Fruit fly (Drosophila melanogaster): ENCODE data around the gene ScsbetaA.

The ScsbetaA gene

DNA sequence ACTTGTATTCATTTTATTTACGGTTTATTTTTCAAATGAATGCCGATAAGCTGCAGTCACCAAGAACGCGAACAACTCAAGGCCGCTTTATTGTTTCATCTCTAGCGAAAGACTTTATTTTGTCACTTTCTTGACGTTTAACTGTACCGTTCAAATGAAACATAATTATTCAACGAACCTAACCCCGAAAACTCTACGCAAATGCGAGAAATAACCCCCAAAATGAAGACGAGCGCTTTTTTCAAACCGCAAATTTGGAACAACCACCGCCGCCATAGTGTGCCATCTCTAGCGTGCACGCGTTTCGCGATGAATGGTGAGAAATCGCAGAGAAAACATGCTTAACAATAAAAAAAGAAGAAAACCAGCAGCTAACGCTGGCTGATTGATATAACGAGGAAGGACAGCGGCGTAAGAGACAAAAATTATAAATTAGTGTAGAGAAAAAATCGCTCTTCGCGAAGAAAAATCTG lies 46.1 kb downstream of the ScsbetaA start, which contains the start of gene CG11970 (continued):
- TF ChIP-seq usp (GFP tag; optimal IDR thresholded peaks at IDR 0.05) (no peak), CG2875 (GFP tag; optimal IDR thresholded peaks at IDR 0.05) (no peak), CG13775 (GFP tag; optimal IDR thresholded peaks at IDR 0.05) (peak; percentile 39), Neu2 (GFP tag; optimal IDR thresholded peaks at IDR 0.05; ENCODE audit: borderline replicate concordance) (no peak), CG31388 (GFP tag; optimal IDR thresholded peaks at IDR 0.05) (no peak), esg (GFP tag; conservative IDR thresholded peaks at IDR 0.05) (no peak), tx (GFP tag; optimal IDR thresholded peaks at IDR 0.05) (no peak), CG11723 (GFP tag; optimal IDR thresholded peaks at IDR 0.05) (no peak), wor (GFP tag; IDR thresholded peaks at IDR 0.05) (no peak), CG3726 (GFP tag; IDR thresholded peaks at IDR 0.05) (no peak), CG11695 (GFP tag; IDR thresholded peaks at IDR 0.05) (no peak), D19B (GFP tag; optimal IDR thresholded peaks at IDR 0.05) (no peak), C15 (GFP tag; IDR thresholded peaks at IDR 0.05) (no peak), zf30C (GFP tag; optimal IDR thresholded peaks at IDR 0.05) (no peak), CG10147 (GFP tag; optimal IDR thresholded peaks at IDR 0.05) (no peak), Oli (tag; optimal IDR thresholded peaks at IDR 0.05) (no peak), bbx (GFP tag; IDR thresholded peaks at IDR 0.05; ENCODE audit: partially characterized antibody) (0 out of 2 replicates have a peak, but pooled peaks have one; percentile 28), hth (optimal IDR thresholded peaks at IDR 0.05) (no peak), CG9609 (GFP tag; optimal IDR thresholded peaks at IDR 0.05) (peak; percentile 42), PHDP (tag; optimal IDR thresholded peaks at IDR 0.05) (no peak), Drgx (GFP tag; IDR thresholded peaks at IDR 0.05) (no peak), tup (GFP tag; optimal IDR thresholded peaks at IDR 0.05) (no peak), Camta (GFP tag; optimal IDR thresholded peaks at IDR 0.05) (peak; percentile 32), sim (GFP tag; IDR thresholded peaks at IDR 0.05) (no peak), CG33557 (GFP tag; optimal IDR thresholded peaks at IDR 0.05) (no peak), Aef1 (GFP tag; IDR thresholded peaks at IDR 0.05) (peak; percentile 48; the same call in 1 of the 3 replicates), emc (GFP tag; optimal IDR thresholded peaks at IDR 0.05) (no peak), E2f1 (GFP tag; IDR thresholded peaks at IDR 0.05) (no peak), seq (GFP tag; IDR thresholded peaks at IDR 0.05) (peak; percentile 53), amos (GFP tag; IDR thresholded peaks at IDR 0.05; ENCODE audit: partially characterized antibody) (peak; percentile 57), ac (GFP tag; optimal IDR thresholded peaks at IDR 0.05) (no peak), CG17361 (GFP tag; IDR thresholded peaks at IDR 0.05) (peak; percentile 67; the same call in 2 of the 3 replicates), CG7786 (GFP tag; optimal IDR thresholded peaks at IDR 0.05) (peak; percentile 11), HLHmδ (GFP tag; optimal IDR thresholded peaks at IDR 0.05) (no peak), CG15696 (tag; optimal IDR thresholded peaks at IDR 0.05) (peak; percentile 19), CG14965 (GFP tag; optimal IDR thresholded peaks at IDR 0.05; ENCODE audit: borderline replicate concordance) (no peak), CG8359 (GFP tag; optimal IDR thresholded peaks at IDR 0.05; ENCODE audit: borderline replicate concordance) (no peak), CG7928 (GFP tag; optimal IDR thresholded peaks at IDR 0.05) (no peak), CG10462 (GFP tag; optimal IDR thresholded peaks at IDR 0.05) (no peak), grau (tag; optimal IDR thresholded peaks at IDR 0.05) (peak; percentile 46), Oaz (GFP tag; IDR thresholded peaks at IDR 0.05) (no peak), crc (GFP tag; optimal IDR thresholded peaks at IDR 0.05) (peak; percentile 26), ssp (GFP tag; IDR thresholded peaks at IDR 0.05) (0 out of 2 replicates have a peak, but pooled peaks have one; percentile 10), CG8388 (GFP tag; optimal IDR thresholded peaks at IDR 0.05) (peak; percentile 8), sc (optimal IDR thresholded peaks at IDR 0.05) (no peak), sc (GFP tag; optimal IDR thresholded peaks at IDR 0.05) (no peak), gro (GFP tag; optimal IDR thresholded peaks at IDR 0.05) (peak; percentile 12), Hr3 (GFP tag; optimal IDR thresholded peaks at IDR 0.05) (peak; percentile 32), tgo (GFP tag; IDR thresholded peaks at IDR 0.05) (peak; percentile 19; the same call in 1 of the 3 replicates), hb (GFP tag; IDR thresholded peaks at IDR 0.05; ENCODE audit: partially characterized antibody) (no peak), CG17186 (GFP tag; optimal IDR thresholded peaks at IDR 0.05) (no peak)
